Worm (Caenorhabditis elegans) whole organism, early embryonic: Measurements from ENCODE around the gene ZK402.2.

ENCODE experiments used
- ama-1 ChIP-seq: fragments of 150-350 bp; optimal IDR thresholded peaks from 2 replicates; lab custom pipeline; 2014
- flt-1 ChIP-seq: fragments of 200-800 bp; sonication (Bioruptor generic); IDR thresholded peaks from 2 replicates; pipeline ENCODE4 v1.3.6; 2022; ENCODE audit warnings: missing genetic modification characterization, missing compliant biosample characterization
- scrt-1 ChIP-seq: fragments of 200-800 bp; sonication (Bioruptor generic); IDR thresholded peaks from 2 replicates; pipeline ENCODE4 v1.3.6; 2022; ENCODE audit warnings: missing genetic modification characterization, missing compliant biosample characterization

DNA sequence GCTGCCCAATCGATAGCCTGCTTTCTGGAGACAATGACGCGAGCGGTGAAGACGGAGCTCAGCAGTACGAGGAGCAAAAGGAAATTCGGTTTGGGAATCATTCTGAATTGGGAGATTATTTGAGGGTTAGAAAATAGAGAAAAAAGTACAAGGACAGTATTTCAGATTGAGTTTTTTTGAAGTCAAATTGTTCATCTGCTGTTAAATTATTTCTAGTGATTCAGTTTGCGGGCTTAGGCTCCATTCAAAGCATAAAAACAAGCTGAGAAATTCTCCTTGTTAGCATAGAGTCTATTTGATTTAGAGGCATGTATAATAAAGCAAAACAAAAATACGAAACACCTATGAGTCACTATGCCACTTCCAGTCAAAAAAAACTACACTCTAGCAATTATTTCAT is 36.1 kb upstream of the ZK402.2 start, which contains the start of gene dgn-2:
- TF ChIP-seq scrt-1 (no peak), flt-1 (no peak), ama-1 (lab: Kevin White, UChicago) (no peak)
